Fruit fly (Drosophila melanogaster) whole organism, prepupa: ENCODE measurements around the gene Ppi1.

Experiments
- Blimp-1 ChIP-seq: fragments of 200-800 bp; sonication (Bioruptor generic); optimal IDR thresholded peaks from 3 replicates; lab custom pipeline; 2017; ENCODE audit warnings: missing biosample characterization, missing genetic modification characterization, mild to moderate bottlenecking, moderate library complexity, missing genetic modification reagents
- CG10631 ChIP-seq: fragments of 200-800 bp; sonication (Bioruptor generic); optimal IDR thresholded peaks from 2 replicates; lab custom pipeline; 2016; ENCODE audit warnings: missing biosample characterization, missing genetic modification characterization
- CG10669 ChIP-seq: fragments of 200-800 bp; sonication (Bioruptor generic); optimal IDR thresholded peaks from 3 replicates; lab custom pipeline; 2018; ENCODE audit warnings: missing biosample characterization, mild to moderate bottlenecking, missing genetic modification characterization, moderate library complexity
- CG11294 ChIP-seq: fragments of 200-800 bp; sonication (Bioruptor generic); IDR thresholded peaks from 2 replicates; pipeline ENCODE4 v1.3.6; 2022; ENCODE audit warnings: missing biosample characterization, missing genetic modification characterization
- CG11762 ChIP-seq: fragments of 200-800 bp; sonication (Bioruptor generic); optimal IDR thresholded peaks from 3 replicates; lab custom pipeline; 2016; ENCODE audit warnings: missing biosample characterization, missing genetic modification characterization; ENCODE audit not compliant: insufficient read depth
- CG11902 ChIP-seq: fragments of 200-800 bp; sonication (Bioruptor generic); optimal IDR thresholded peaks from 3 replicates; lab custom pipeline; 2016; ENCODE audit warnings: missing biosample characterization, missing genetic modification characterization
- CG15336 ChIP-seq: fragments of 200-800 bp; sonication (Bioruptor generic); IDR thresholded peaks from 2 replicates; pipeline ENCODE4 v1.3.6; 2022; ENCODE audit warnings: missing biosample characterization, missing genetic modification characterization
- CG16779 ChIP-seq: fragments of 200-800 bp; sonication (Bioruptor generic); optimal IDR thresholded peaks from 3 replicates; lab custom pipeline; 2017; ENCODE audit warnings: missing biosample characterization, mild to moderate bottlenecking, missing genetic modification characterization
- CG3032 ChIP-seq: fragments of 200-800 bp; optimal IDR thresholded peaks from 2 replicates; lab custom pipeline; 2019; ENCODE audit warnings: missing biosample characterization, mild to moderate bottlenecking, missing genetic modification characterization, moderate library complexity
- CG32006 ChIP-seq: fragments of 200-800 bp; sonication (Bioruptor generic); optimal IDR thresholded peaks from 3 replicates; lab custom pipeline; 2017; ENCODE audit warnings: missing biosample characterization, mild to moderate bottlenecking, missing genetic modification characterization
- CG34406 ChIP-seq: fragments of 200-800 bp; sonication (Bioruptor generic); optimal IDR thresholded peaks from 3 replicates; lab custom pipeline; 2016; ENCODE audit warnings: missing biosample characterization, missing genetic modification characterization
- CG3919 ChIP-seq: fragments of 200-800 bp; sonication (Bioruptor generic); optimal IDR thresholded peaks from 3 replicates; lab custom pipeline; 2016; ENCODE audit warnings: missing biosample characterization, missing genetic modification characterization
- CG4318 ChIP-seq: fragments of 200-800 bp; sonication (Bioruptor generic); optimal IDR thresholded peaks from 3 replicates; lab custom pipeline; 2017; ENCODE audit warnings: missing biosample characterization, mild to moderate bottlenecking, missing genetic modification characterization
- CG6163 ChIP-seq: fragments of 200-800 bp; sonication (Bioruptor generic); IDR thresholded peaks from 3 replicates; pipeline ENCODE4 v1.3.6; 2022; ENCODE audit warnings: missing biosample characterization, missing genetic modification characterization
- CG6276 ChIP-seq: fragments of 200-800 bp; sonication (Bioruptor generic); optimal IDR thresholded peaks from 2 replicates; lab custom pipeline; 2017; ENCODE audit warnings: missing biosample characterization, mild to moderate bottlenecking, missing genetic modification characterization
- CG6792 ChIP-seq: fragments of 200-800 bp; sonication (Bioruptor generic); optimal IDR thresholded peaks from 3 replicates; lab custom pipeline; 2016; ENCODE audit warnings: missing biosample characterization, missing genetic modification characterization
- CG6808 ChIP-seq: fragments of 200-800 bp; sonication (Bioruptor generic); optimal IDR thresholded peaks from 3 replicates; lab custom pipeline; 2017; ENCODE audit warnings: missing biosample characterization, missing genetic modification characterization, mild to moderate bottlenecking, moderate library complexity, missing genetic modification reagents
- CG6854 ChIP-seq: fragments of 200-800 bp; sonication (Bioruptor generic); optimal IDR thresholded peaks from 2 replicates; lab custom pipeline; 2017; ENCODE audit warnings: missing biosample characterization, mild to moderate bottlenecking, missing genetic modification characterization
- CG7368 ChIP-seq: fragments of 200-800 bp; sonication (Bioruptor generic); optimal IDR thresholded peaks from 3 replicates; lab custom pipeline; 2016; ENCODE audit warnings: missing biosample characterization, missing genetic modification characterization
- CG8119 ChIP-seq: fragments of 200-800 bp; sonication (Bioruptor generic); IDR thresholded peaks from 3 replicates; pipeline ENCODE4 v1.3.6; 2022; ENCODE audit warnings: missing biosample characterization, missing genetic modification characterization
- CG8319 ChIP-seq: fragments of 200-800 bp; sonication (Bioruptor generic); optimal IDR thresholded peaks from 3 replicates; lab custom pipeline; 2016; ENCODE audit warnings: missing biosample characterization, missing genetic modification characterization
- CG8632 ChIP-seq: fragments of 200-800 bp; sonication (Bioruptor generic); optimal IDR thresholded peaks from 3 replicates; lab custom pipeline; 2016; ENCODE audit warnings: missing biosample characterization, missing genetic modification characterization
- CG9139 ChIP-seq: fragments of 200-800 bp; sonication (Bioruptor generic); optimal IDR thresholded peaks from 3 replicates; lab custom pipeline; 2017; ENCODE audit warnings: missing biosample characterization, mild to moderate bottlenecking, missing genetic modification characterization
- Eip75B ChIP-seq: fragments of 200-800 bp; sonication (Bioruptor generic); optimal IDR thresholded peaks from 3 replicates; lab custom pipeline; 2016; ENCODE audit warnings: missing biosample characterization, missing genetic modification characterization
- Eip78C ChIP-seq: fragments of 200-800 bp; sonication (Bioruptor generic); peaks from one replicate; lab custom pipeline; 2016; ENCODE audit warnings: missing biosample characterization, missing genetic modification characterization
- Ets96B ChIP-seq: fragments of 200-800 bp; optimal IDR thresholded peaks from 2 replicates; lab custom pipeline; 2019; ENCODE audit warnings: missing biosample characterization, mild to moderate bottlenecking, missing genetic modification characterization, moderate library complexity
- Gug ChIP-seq: fragments of 200-800 bp; sonication (Bioruptor generic); IDR thresholded peaks from 2 replicates; pipeline ENCODE4 v1.3.6; 2022; ENCODE audit warnings: missing biosample characterization, missing genetic modification characterization
- Hr38 ChIP-seq: sonication (Bioruptor generic); optimal IDR thresholded peaks from 2 replicates; lab custom pipeline; 2016; ENCODE audit warnings: missing biosample characterization, missing genetic modification characterization
- Hr39 ChIP-seq: fragments of 200-800 bp; sonication (Bioruptor generic); optimal IDR thresholded peaks from 2 replicates; lab custom pipeline; 2016; ENCODE audit warnings: missing biosample characterization, missing genetic modification characterization
- Hr4 ChIP-seq: fragments of 200-800 bp; sonication (Bioruptor generic); optimal IDR thresholded peaks from 3 replicates; lab custom pipeline; 2016; ENCODE audit warnings: missing biosample characterization, missing genetic modification characterization
- Lpt ChIP-seq: fragments of 200-800 bp; sonication (Bioruptor generic); optimal IDR thresholded peaks from 3 replicates; lab custom pipeline; 2016; ENCODE audit warnings: missing biosample characterization, missing genetic modification characterization
- Met ChIP-seq: fragments of 200-800 bp; sonication (Bioruptor generic); optimal IDR thresholded peaks from 3 replicates; lab custom pipeline; 2016; ENCODE audit warnings: missing biosample characterization, missing genetic modification characterization
- Sox102F ChIP-seq: fragments of 200-800 bp; sonication (Bioruptor generic); optimal IDR thresholded peaks from 2 replicates; lab custom pipeline; 2016; ENCODE audit warnings: missing biosample characterization, mild to moderate bottlenecking, missing genetic modification characterization
- Sox14 ChIP-seq: fragments of 200-800 bp; sonication (Bioruptor generic); optimal IDR thresholded peaks from 3 replicates; lab custom pipeline; 2016; ENCODE audit warnings: missing biosample characterization, missing genetic modification characterization
- Sox15 ChIP-seq: fragments of 200-800 bp; sonication (Bioruptor generic); optimal IDR thresholded peaks from 3 replicates; lab custom pipeline; 2016; ENCODE audit warnings: missing biosample characterization, missing genetic modification characterization
- achi ChIP-seq: fragments of 200-800 bp; sonication (Bioruptor generic); optimal IDR thresholded peaks from 3 replicates; lab custom pipeline; 2016; ENCODE audit warnings: missing biosample characterization, missing genetic modification characterization
- acj6 ChIP-seq: fragments of 200-800 bp; sonication (Bioruptor generic); optimal IDR thresholded peaks from 3 replicates; lab custom pipeline; 2016; ENCODE audit warnings: missing biosample characterization, missing genetic modification characterization
- cyc ChIP-seq: fragments of 200-800 bp; sonication (Bioruptor generic); optimal IDR thresholded peaks from 3 replicates; lab custom pipeline; 2016; ENCODE audit warnings: missing biosample characterization, missing genetic modification characterization
- dac ChIP-seq: fragments of 200-800 bp; sonication (Bioruptor generic); optimal IDR thresholded peaks from 2 replicates; lab custom pipeline; 2017; ENCODE audit warnings: missing biosample characterization, mild to moderate bottlenecking, missing genetic modification characterization
- eg ChIP-seq: fragments of 200-800 bp; sonication (Bioruptor generic); IDR thresholded peaks from 3 replicates; pipeline ENCODE4 v1.3.6; 2022; ENCODE audit warnings: missing biosample characterization, missing genetic modification characterization
- esn ChIP-seq: fragments of 200-800 bp; sonication (Bioruptor generic); optimal IDR thresholded peaks from 2 replicates; lab custom pipeline; 2016; ENCODE audit warnings: missing biosample characterization, mild to moderate bottlenecking, missing genetic modification characterization, moderate library complexity
- fd59A ChIP-seq: fragments of 200-800 bp; sonication (Bioruptor generic); optimal IDR thresholded peaks from 2 replicates; lab custom pipeline; 2017; ENCODE audit warnings: missing biosample characterization, mild to moderate bottlenecking, missing genetic modification characterization, missing genetic modification reagents
- fd85E ChIP-seq: fragments of 200-800 bp; sonication (Bioruptor generic); optimal IDR thresholded peaks from 3 replicates; lab custom pipeline; 2016; ENCODE audit warnings: missing biosample characterization, missing genetic modification characterization
- fkh ChIP-seq: fragments of 200-800 bp; sonication (Bioruptor generic); optimal IDR thresholded peaks from 3 replicates; lab custom pipeline; 2017; ENCODE audit warnings: missing biosample characterization, mild to moderate bottlenecking, missing genetic modification characterization, moderate library complexity
- net ChIP-seq: fragments of 200-800 bp; sonication (Bioruptor generic); optimal IDR thresholded peaks from 3 replicates; lab custom pipeline; 2016; ENCODE audit warnings: missing biosample characterization, missing genetic modification characterization
- pdm3 ChIP-seq: fragments of 200-800 bp; sonication (Bioruptor generic); optimal IDR thresholded peaks from 3 replicates; lab custom pipeline; 2016; ENCODE audit warnings: missing biosample characterization, missing genetic modification characterization
- salr ChIP-seq, 2 experiments: fragments of 200-800 bp; sonication (Bioruptor generic); optimal IDR thresholded peaks; 3 replicates each; lab custom pipeline; 2016 to 2018; ENCODE audit warnings: missing biosample characterization in 2 of 2, missing genetic modification characterization in 2 of 2, mild to moderate bottlenecking in 1 of 2
- spab ChIP-seq: fragments of 200-800 bp; sonication (Bioruptor generic); optimal IDR thresholded peaks from 2 replicates; lab custom pipeline; 2017; ENCODE audit warnings: missing biosample characterization, mild to moderate bottlenecking, missing genetic modification characterization, missing genetic modification reagents
- ss ChIP-seq, 2 experiments: fragments of 200-800 bp; sonication (Bioruptor generic); optimal IDR thresholded peaks; 2 replicates in 1 of 2; 3 replicates in 1 of 2; lab custom pipeline; 2017 to 2018; ENCODE audit warnings: mild to moderate bottlenecking in 2 of 2, missing biosample characterization in 2 of 2, missing genetic modification characterization in 2 of 2, moderate library complexity in 1 of 2
- svp ChIP-seq: fragments of 200-800 bp; sonication (Bioruptor generic); peaks from one replicate; lab custom pipeline; 2016; ENCODE audit warnings: missing biosample characterization, missing genetic modification characterization
- topi ChIP-seq: fragments of 200-800 bp; sonication (Bioruptor generic); optimal IDR thresholded peaks from 3 replicates; lab custom pipeline; 2016; ENCODE audit warnings: missing biosample characterization, missing genetic modification characterization
- vri ChIP-seq: fragments of 200-800 bp; sonication (Bioruptor generic); optimal IDR thresholded peaks from 3 replicates; lab custom pipeline; 2016; ENCODE audit warnings: missing biosample characterization, mild to moderate bottlenecking, missing genetic modification characterization

Ppi1 gene

DNA sequence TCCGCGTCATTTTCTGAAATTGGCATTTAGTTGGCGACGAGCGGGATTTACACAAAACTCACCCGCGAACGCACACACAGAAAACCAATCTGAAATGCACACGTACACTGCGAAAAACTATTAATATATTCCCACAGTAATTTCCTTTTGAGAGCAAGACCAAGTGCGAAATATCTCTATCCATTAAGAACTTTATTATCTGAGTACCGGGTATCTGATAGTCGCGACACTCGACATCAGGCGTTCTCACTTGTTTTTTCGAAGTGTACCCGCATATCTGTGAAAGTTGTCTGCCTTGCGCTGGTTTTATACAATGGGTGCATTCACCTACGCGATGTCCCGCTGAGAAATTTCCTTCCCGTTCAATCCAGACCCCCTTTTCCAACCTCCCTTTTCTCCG, 52.8 kb downstream of the Ppi1 start:
- TF ChIP-seq CG15336 (GFP tag; lab: Robert Waterston, UW), result peak; percentile 74
- peak; percentile 31 for TF ChIP-seq CG8319
- peak; percentile 20 to 53 for TF ChIP-seq salr (GFP tag; optimal IDR thresholded peaks at IDR 0.05; lab: Kevin White, UChicago)
- TF ChIP-seq svp (GFP tag; lab: Kevin White, UChicago), result peak; percentile 75
- TF ChIP-seq topi, result peak; percentile 53
- peak; percentile 71 for TF ChIP-seq CG10631 (GFP tag; lab: Kevin White, UChicago)
- peak; percentile 39 for TF ChIP-seq Sox15 (GFP tag; lab: Kevin White, UChicago)
- no peak for TF ChIP-seq Hr38 (GFP tag; lab: Kevin White, UChicago)
- TF ChIP-seq Hr39 (GFP tag; lab: Kevin White, UChicago), result peak; percentile 70
- no peak for TF ChIP-seq CG16779 (tag; lab: Kevin White, UChicago)
- TF ChIP-seq vri (GFP tag; lab: Kevin White, UChicago), result no peak
- TF ChIP-seq CG32006, result peak; percentile 80
- TF ChIP-seq esn, result peak; percentile 69
- peak; percentile 46 for TF ChIP-seq fd59A (GFP tag; lab: Kevin White, UChicago)
- peak; percentile 56 for TF ChIP-seq dac (GFP tag; lab: Kevin White, UChicago)
- TF ChIP-seq CG34406 (GFP tag; lab: Kevin White, UChicago), result peak; percentile 48
- peak; percentile 37 for TF ChIP-seq Ets96B (tag; lab: Kevin White, UChicago)
- TF ChIP-seq CG4318 (GFP tag; lab: Kevin White, UChicago), result peak; percentile 58
- peak; percentile 24; the same call in 1 of the 2 replicates for TF ChIP-seq CG11294
- peak; percentile 64 for TF ChIP-seq Sox14 (GFP tag; lab: Kevin White, UChicago)
- TF ChIP-seq acj6, result peak; percentile 67
- no peak for TF ChIP-seq fd85E (GFP tag; lab: Kevin White, UChicago)
- TF ChIP-seq Gug (GFP tag; lab: Robert Waterston, UW), result peak; percentile 70
- peak; percentile 89 for TF ChIP-seq Eip78C
- no peak for TF ChIP-seq fkh (GFP tag; lab: Kevin White, UChicago)
- TF ChIP-seq spab, result peak; percentile 36
- TF ChIP-seq CG6854, result no peak
- peak; percentile 68 for TF ChIP-seq CG3919 (GFP tag; lab: Kevin White, UChicago)
- peak; percentile 17 for TF ChIP-seq CG11902 (GFP tag; lab: Kevin White, UChicago)
- TF ChIP-seq CG6276, result peak; percentile 46
- peak; percentile 49 for TF ChIP-seq CG10669
- TF ChIP-seq Blimp-1, result peak; percentile 5
- peak; percentile 61 for TF ChIP-seq Met (GFP tag; lab: Kevin White, UChicago)
- peak; percentile 73 for TF ChIP-seq pdm3
- TF ChIP-seq Hr4 (GFP tag; lab: Kevin White, UChicago), result peak; percentile 86
- peak; percentile 74 for TF ChIP-seq Eip75B (GFP tag; lab: Kevin White, UChicago)
- TF ChIP-seq cyc (GFP tag; lab: Kevin White, UChicago), result peak; percentile 65
- peak; percentile 3 for TF ChIP-seq CG7368 (GFP tag; lab: Kevin White, UChicago)
- TF ChIP-seq CG6808, result peak; percentile 35
- peak; percentile 55; the same call in 2 of the 3 replicates for TF ChIP-seq CG8119
- TF ChIP-seq CG6163 (GFP tag; lab: Robert Waterston, UW), result peak; percentile 76
- peak; percentile 51 for TF ChIP-seq achi (GFP tag; lab: Kevin White, UChicago)
- peak; percentile 48 for TF ChIP-seq CG3032 (tag; lab: Kevin White, UChicago)
- TF ChIP-seq CG6792 (GFP tag; lab: Kevin White, UChicago), result peak; percentile 74
- peak; percentile 62 for TF ChIP-seq CG8632 (GFP tag; lab: Kevin White, UChicago)
- TF ChIP-seq net (GFP tag; lab: Kevin White, UChicago), result peak; percentile 63
- TF ChIP-seq Sox102F, result peak; percentile 51
- peak; percentile 63; the same call in 2 of the 3 replicates for TF ChIP-seq eg (GFP tag; lab: Robert Waterston, UW)
- TF ChIP-seq Lpt (GFP tag; lab: Kevin White, UChicago), result peak; percentile 41
- peak; percentile 36 for TF ChIP-seq CG11762 (GFP tag; lab: Kevin White, UChicago)
- no peak for TF ChIP-seq CG9139 (GFP tag; lab: Kevin White, UChicago)
- TF ChIP-seq ss (GFP tag; optimal IDR thresholded peaks at IDR 0.05; lab: Kevin White, UChicago), result peak; percentile 24 to 52
